Worm (Caenorhabditis elegans): ENCODE results near the gene smi-1.
A peak's percentile ranks its signal among the peaks of the same experiment; 100 is the strongest.

Gene smi-1

ce11 chrIII:1855092-1855491 lies 23.1 kb upstream of the smi-1 start, which contains the start of gene hlh-33:
TSS of gene hlh-33 (plus strand) at chrIII:1855392.
- TF ChIP-seq hmbx-1 (tag; optimal IDR thresholded peaks at IDR 0.05) = no peak
- TF ChIP-seq ceh-13 (GFP tag; optimal IDR thresholded peaks at IDR 0.05) = no peak
- no peak for TF ChIP-seq tra-4 (tag; optimal IDR thresholded peaks at IDR 0.05)
- no peak for TF ChIP-seq ets-7 (tag; optimal IDR thresholded peaks at IDR 0.05)
- no peak for TF ChIP-seq hnd-1 (tag; optimal IDR thresholded peaks at IDR 0.05)
- no peak for TF ChIP-seq aly-1 (tag; optimal IDR thresholded peaks at IDR 0.05)
- TF ChIP-seq hmg-4 (GFP tag; optimal IDR thresholded peaks at IDR 0.05) = no peak
- no peak for TF ChIP-seq B0310.2 (tag; optimal IDR thresholded peaks at IDR 0.05)
- no peak for TF ChIP-seq F13C5.2 (tag; optimal IDR thresholded peaks at IDR 0.05)
- no peak for TF ChIP-seq scrt-1 (GFP tag; IDR thresholded peaks at IDR 0.05)

DNA sequence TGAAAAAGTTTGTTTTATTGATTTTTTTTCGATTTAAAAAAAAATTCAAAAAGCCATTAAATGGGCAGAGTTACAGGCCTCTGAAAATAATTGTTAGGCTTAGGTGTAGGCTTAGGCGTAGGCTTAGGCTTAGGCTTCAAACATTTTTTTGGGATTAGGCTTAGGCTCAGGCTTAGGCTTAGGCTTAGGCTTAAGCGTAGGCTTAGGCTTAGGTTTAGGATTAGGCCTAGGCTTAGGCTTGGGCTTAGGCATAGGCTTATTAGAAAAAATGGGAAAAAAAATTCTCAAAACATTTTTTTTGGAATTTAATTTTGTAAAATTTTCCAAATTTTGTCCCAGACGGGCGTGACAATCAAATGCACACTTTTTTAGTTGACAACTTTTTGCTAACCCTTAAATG lies 22.0 kb upstream of the smi-1 start:
- TF ChIP-seq ceh-36 (tag; optimal IDR thresholded peaks at IDR 0.05) = peak; percentile 83
- TF ChIP-seq tbx-37 (GFP tag; conservative IDR thresholded peaks at IDR 0.05) = no peak

ce11 chrIII:1856679-1857078 lies 21.5 kb upstream of the smi-1 start:
- TF ChIP-seq B0310.2 (tag; optimal IDR thresholded peaks at IDR 0.05) (no peak), sea-1 (GFP tag; conservative IDR thresholded peaks at IDR 0.05) (no peak), hnd-1 (tag; optimal IDR thresholded peaks at IDR 0.05) (no peak), tbx-11 (GFP tag; IDR thresholded peaks at IDR 0.05) (no peak), ceh-36 (tag; optimal IDR thresholded peaks at IDR 0.05) (no peak), tra-4 (tag; optimal IDR thresholded peaks at IDR 0.05) (no peak), ceh-13 (GFP tag; optimal IDR thresholded peaks at IDR 0.05) (no peak), flt-1 (GFP tag; IDR thresholded peaks at IDR 0.05) (no peak), pes-1 (GFP tag; IDR thresholded peaks at IDR 0.05) (no peak), hmbx-1 (tag; optimal IDR thresholded peaks at IDR 0.05) (no peak), ets-7 (tag; optimal IDR thresholded peaks at IDR 0.05) (no peak), aly-1 (tag; optimal IDR thresholded peaks at IDR 0.05) (no peak), tbx-37 (GFP tag; conservative IDR thresholded peaks at IDR 0.05) (no peak), ama-1 (optimal IDR thresholded peaks at IDR 0.05) (no peak), F13C5.2 (tag; optimal IDR thresholded peaks at IDR 0.05) (no peak), hmg-4 (GFP tag; optimal IDR thresholded peaks at IDR 0.05) (no peak), scrt-1 (GFP tag; IDR thresholded peaks at IDR 0.05) (no peak)

DNA sequence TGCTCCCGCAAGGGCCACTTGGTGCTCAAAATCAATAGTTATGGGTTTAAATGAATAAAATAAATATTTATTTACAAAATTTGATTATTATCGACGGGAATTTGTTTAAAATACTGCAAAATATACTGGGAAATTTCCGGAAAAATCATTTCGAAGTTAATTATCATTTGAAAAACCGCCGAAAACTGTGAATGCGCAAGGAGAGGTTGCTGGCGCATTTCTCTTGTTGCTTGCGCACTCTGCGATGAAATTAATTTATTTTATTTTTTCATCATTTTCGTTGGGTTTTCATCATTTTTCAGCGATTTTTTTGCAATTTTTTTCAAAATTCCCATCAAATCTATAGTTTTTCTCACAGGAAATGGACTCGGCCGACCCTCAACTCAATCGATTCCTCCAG lies 18.6 kb upstream of the smi-1 start, which contains the start of gene ddp-1:
ddp-1 (plus strand) TSS at position 357 of the 400 bp plus-strand sequence.
- TF ChIP-seq pes-1 (GFP tag; IDR thresholded peaks at IDR 0.05) = peak; percentile 82
- no peak for TF ChIP-seq aly-1 (tag; optimal IDR thresholded peaks at IDR 0.05)
- peak; percentile 69 for TF ChIP-seq flt-1 (GFP tag; IDR thresholded peaks at IDR 0.05)
- peak; percentile 70; the same call in 1 of the 2 replicates for TF ChIP-seq scrt-1 (GFP tag; IDR thresholded peaks at IDR 0.05)
- TF ChIP-seq tbx-37 (GFP tag; conservative IDR thresholded peaks at IDR 0.05) = peak; percentile 49; the same call in 1 of the 2 replicates
- no peak for TF ChIP-seq hmbx-1 (tag; optimal IDR thresholded peaks at IDR 0.05)
- TF ChIP-seq sea-1 (GFP tag; conservative IDR thresholded peaks at IDR 0.05) = peak; percentile 72; the same call in 1 of the 2 replicates
- TF ChIP-seq ceh-36 (tag; optimal IDR thresholded peaks at IDR 0.05) = peak; percentile 77
- TF ChIP-seq ama-1 (optimal IDR thresholded peaks at IDR 0.05) = no peak
- no peak for TF ChIP-seq ets-7 (tag; optimal IDR thresholded peaks at IDR 0.05)
- TF ChIP-seq tbx-11 (GFP tag; IDR thresholded peaks at IDR 0.05) = 0 out of 2 replicates have a peak, but pooled peaks have one; percentile 44
- TF ChIP-seq F13C5.2 (tag; optimal IDR thresholded peaks at IDR 0.05) = peak; percentile 96
- peak; percentile 81 for TF ChIP-seq hmg-4 (GFP tag; optimal IDR thresholded peaks at IDR 0.05)
- TF ChIP-seq tra-4 (tag; optimal IDR thresholded peaks at IDR 0.05) = peak; percentile 47
- TF ChIP-seq ceh-13 (GFP tag; optimal IDR thresholded peaks at IDR 0.05) = peak; percentile 51
- TF ChIP-seq B0310.2 (tag; optimal IDR thresholded peaks at IDR 0.05) = peak; percentile 43
- TF ChIP-seq hnd-1 (tag; optimal IDR thresholded peaks at IDR 0.05) = peak; percentile 53

- TF ChIP-seq ama-1 (optimal IDR thresholded peaks at IDR 0.05) = no peak
- TF ChIP-seq ceh-13 (GFP tag; optimal IDR thresholded peaks at IDR 0.05) = no peak
- no peak for TF ChIP-seq scrt-1 (GFP tag; IDR thresholded peaks at IDR 0.05)
- TF ChIP-seq tbx-11 (GFP tag; IDR thresholded peaks at IDR 0.05) = no peak
- TF ChIP-seq hmg-4 (GFP tag; optimal IDR thresholded peaks at IDR 0.05) = no peak
- TF ChIP-seq flt-1 (GFP tag; IDR thresholded peaks at IDR 0.05) = no peak
- TF ChIP-seq sea-1 (GFP tag; conservative IDR thresholded peaks at IDR 0.05) = no peak
- TF ChIP-seq hnd-1 (tag; optimal IDR thresholded peaks at IDR 0.05) = no peak
- no peak for TF ChIP-seq tra-4 (tag; optimal IDR thresholded peaks at IDR 0.05)
- TF ChIP-seq tbx-37 (GFP tag; conservative IDR thresholded peaks at IDR 0.05) = no peak
- no peak for TF ChIP-seq hmbx-1 (tag; optimal IDR thresholded peaks at IDR 0.05)
- no peak for TF ChIP-seq pes-1 (GFP tag; IDR thresholded peaks at IDR 0.05)
These were observed 18.0 kb upstream of the smi-1 start, which contains the start of gene ttc-7 for ce11 chrIII:1860129-1860528. TSS of gene ttc-7 (plus strand) at chrIII:1860429.

DNA sequence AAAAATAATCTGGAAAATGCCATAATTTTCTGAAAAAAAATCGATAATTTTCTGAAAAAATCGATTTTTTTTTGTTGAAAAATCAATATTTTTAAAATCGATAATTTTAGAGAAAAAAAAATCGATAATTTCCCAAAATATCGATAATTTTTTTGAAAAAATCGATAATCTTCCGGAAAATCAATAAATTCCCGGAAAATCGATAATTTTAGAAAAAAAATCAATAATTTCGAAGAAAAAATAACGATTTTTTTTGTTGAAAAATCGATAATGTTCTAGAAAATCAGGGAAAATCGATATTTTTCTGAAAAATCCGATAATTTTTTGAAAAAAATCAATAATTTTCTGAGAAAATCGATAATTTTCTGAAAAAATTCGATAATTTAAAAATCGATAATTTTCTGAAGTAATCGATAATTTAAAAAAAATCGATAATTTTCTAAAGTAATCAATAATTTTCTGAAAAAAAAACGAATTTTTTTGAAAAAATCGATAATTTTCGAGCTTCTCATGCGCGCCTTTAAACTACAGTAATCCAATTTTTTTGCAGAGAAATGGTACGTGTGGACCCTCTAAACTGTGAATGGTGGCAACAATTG lies 1.8 kb upstream of the smi-1 start:
- TF ChIP-seq F13C5.2 (tag; optimal IDR thresholded peaks at IDR 0.05) (no peak), B0310.2 (tag; optimal IDR thresholded peaks at IDR 0.05) (no peak), ama-1 (optimal IDR thresholded peaks at IDR 0.05) (no peak), aly-1 (tag; optimal IDR thresholded peaks at IDR 0.05) (no peak)

ce11 chrIII:1877189-1877588 lies 976 bp upstream of the smi-1 start:
- TF ChIP-seq ama-1 (optimal IDR thresholded peaks at IDR 0.05) = no peak
- TF ChIP-seq hmbx-1 (tag; optimal IDR thresholded peaks at IDR 0.05) = no peak
- no peak for TF ChIP-seq scrt-1 (GFP tag; IDR thresholded peaks at IDR 0.05)
- no peak for TF ChIP-seq ceh-36 (tag; optimal IDR thresholded peaks at IDR 0.05)
- no peak for TF ChIP-seq F13C5.2 (tag; optimal IDR thresholded peaks at IDR 0.05)
- no peak for TF ChIP-seq tbx-11 (GFP tag; IDR thresholded peaks at IDR 0.05)

DNA sequence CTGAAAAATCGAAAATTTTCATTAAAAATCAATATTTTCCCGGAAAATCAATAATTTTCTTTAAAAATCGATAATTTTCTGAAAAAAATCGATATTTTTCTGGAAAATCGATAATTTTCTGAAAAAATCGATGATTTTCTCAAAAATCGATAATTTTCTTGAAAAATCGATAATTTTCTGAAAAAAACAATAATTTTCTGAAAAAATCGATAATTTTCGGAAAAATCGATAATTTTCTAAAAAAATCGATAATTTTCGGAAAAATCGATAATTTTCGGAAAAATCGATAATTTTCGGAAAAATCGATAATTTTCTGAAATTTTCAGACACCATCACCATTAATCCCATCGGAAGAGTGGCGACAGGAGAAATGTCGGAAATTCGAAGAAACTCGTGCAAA lies 753 bp downstream of the smi-1 start:
- TF ChIP-seq ceh-36 (tag; optimal IDR thresholded peaks at IDR 0.05) = no peak
